Fruit fly (Drosophila melanogaster) whole organism, prepupa: Measurements from ENCODE around the gene oc.

Source experiments
- CG15336 ChIP-seq: fragments of 200-800 bp; sonication (Bioruptor generic); IDR thresholded peaks from 2 replicates; pipeline ENCODE4 v1.3.6; 2022; ENCODE audit warnings: missing biosample characterization, missing genetic modification characterization
- esn ChIP-seq: fragments of 200-800 bp; sonication (Bioruptor generic); optimal IDR thresholded peaks from 2 replicates; lab custom pipeline; 2016; ENCODE audit warnings: missing biosample characterization, mild to moderate bottlenecking, missing genetic modification characterization, moderate library complexity
- pdm3 ChIP-seq: fragments of 200-800 bp; sonication (Bioruptor generic); optimal IDR thresholded peaks from 3 replicates; lab custom pipeline; 2016; ENCODE audit warnings: missing biosample characterization, missing genetic modification characterization
- vri ChIP-seq: fragments of 200-800 bp; sonication (Bioruptor generic); optimal IDR thresholded peaks from 3 replicates; lab custom pipeline; 2016; ENCODE audit warnings: missing biosample characterization, mild to moderate bottlenecking, missing genetic modification characterization

dm6 chrX:8583159-8583558 is 67.3 kb downstream of the oc start:
- TF ChIP-seq CG15336 (GFP tag; lab: Robert Waterston, UW) (no peak), vri (GFP tag; lab: Kevin White, UChicago) (no peak), pdm3 (no peak), esn (no peak)
